Fruit fly (Drosophila melanogaster) S2 (cell line): ENCODE measurements around the gene CG7910.

Experiments
- CG8478 ChIP-seq: fragments of >200 bp; optimal IDR thresholded peaks from 2 replicates; lab custom pipeline; 2018
- CTCF ChIP-seq, 2 experiments: fragments of >200 bp; optimal IDR thresholded peaks; 2 replicates each; lab custom pipeline; 2018

DNA sequence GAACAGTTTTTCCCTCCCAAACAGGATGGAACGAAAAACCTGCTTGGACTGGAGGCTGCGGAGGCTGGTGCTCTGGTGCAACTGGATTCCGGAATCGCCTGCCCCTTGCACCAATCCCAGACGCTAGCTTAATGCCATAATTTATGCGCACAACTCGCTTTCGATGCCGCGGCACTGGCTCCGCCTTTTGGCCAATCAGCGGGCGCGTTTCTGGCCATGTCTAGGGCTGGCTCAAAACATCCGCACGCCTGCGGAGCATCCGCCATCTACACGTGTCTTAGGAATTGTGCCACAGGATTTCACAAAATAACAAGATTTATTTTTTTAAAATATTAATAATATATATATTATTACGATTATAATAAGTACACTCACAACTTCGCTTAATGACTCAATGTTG, 47.5 kb downstream of the CG7910 start:
- TF ChIP-seq CTCF (optimal IDR thresholded peaks at IDR 0.05; lab: Kevin White, UChicago) (no peak), CG8478 (lab: Kevin White, UChicago) (no peak)
